Fruit fly (Drosophila melanogaster) Kc167 (cell line): ENCODE results near the gene w-cup.

Experiments
- Myc ChIP-seq: fragments of >200 bp; optimal IDR thresholded peaks from 2 replicates; lab custom pipeline; 2017; ENCODE audit warnings: missing external identifiers
- Sin3A ChIP-seq: fragments of >200 bp; optimal IDR thresholded peaks from 2 replicates; lab custom pipeline; 2018; ENCODE audit warnings: missing external identifiers
- h ChIP-seq: fragments of >200 bp; optimal IDR thresholded peaks from 3 replicates; lab custom pipeline; 2018; ENCODE audit warnings: missing external identifiers
- insv ChIP-seq: fragments of >200 bp; optimal IDR thresholded peaks from 3 replicates; lab custom pipeline; 2018; ENCODE audit warnings: missing external identifiers
- psq ChIP-seq: fragments of >200 bp; optimal IDR thresholded peaks from 2 replicates; lab custom pipeline; 2017; ENCODE audit warnings: missing external identifiers
- ttk ChIP-seq: sonication (Bioruptor generic); optimal IDR thresholded peaks from 2 replicates; lab custom pipeline; 2017; ENCODE audit warnings: missing external identifiers

DNA sequence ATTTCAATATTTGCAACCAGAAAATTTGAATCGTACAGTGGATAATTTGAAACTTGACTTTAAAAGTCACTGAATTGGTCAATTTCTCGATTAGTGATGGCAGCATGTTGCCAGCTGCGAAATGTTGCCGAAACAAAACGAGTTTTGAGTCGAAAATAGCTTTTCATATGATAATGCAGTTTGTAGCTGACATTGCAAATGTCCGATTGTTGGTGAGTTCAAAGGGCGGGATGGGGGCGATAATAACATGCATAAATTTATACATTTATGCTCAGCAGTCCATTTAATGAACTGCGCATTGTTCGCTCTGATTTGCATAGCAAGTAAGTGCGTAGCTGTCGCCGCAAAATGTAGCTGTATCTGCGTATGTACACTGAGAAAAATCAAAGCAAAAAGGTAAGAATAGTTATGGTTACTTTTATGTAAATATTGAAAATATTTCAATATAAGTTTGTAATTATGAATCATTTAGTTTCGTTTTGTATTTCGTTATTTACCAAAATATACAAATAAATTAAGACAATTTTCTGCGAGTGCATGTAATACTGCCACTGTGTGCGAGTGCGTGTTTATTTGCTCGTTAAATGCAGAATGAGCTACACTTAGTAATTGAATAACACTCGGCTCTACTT lies 50.5 kb downstream of the w-cup start, which contains the start of gene Lip4:
- TF ChIP-seq Sin3A (lab: Kevin White, UChicago), result no peak
- no peak for TF ChIP-seq ttk (lab: Kevin White, UChicago)
- TF ChIP-seq psq (lab: Kevin White, UChicago), result no peak
- TF ChIP-seq insv (lab: Kevin White, UChicago), result no peak
- no peak for TF ChIP-seq Myc (lab: Kevin White, UChicago)
- TF ChIP-seq h (lab: Kevin White, UChicago), result no peak
